Worm (Caenorhabditis elegans) whole organism, L4 larva: ENCODE measurements around the gene Y73B6BL.27.
A peak's percentile ranks its signal among the peaks of the same experiment; 100 is the strongest.

Experiments used
- F37D6.2 ChIP-seq: sonication (generic microtip); optimal IDR thresholded peaks from 2 replicates; lab custom pipeline; 2016; ENCODE audit warnings: mild to moderate bottlenecking, missing genetic modification characterization, missing compliant biosample characterization
- F44E2.7 ChIP-seq: fragments of 200-800 bp; sonication (Bioruptor generic); IDR thresholded peaks from 2 replicates; pipeline ENCODE4 v2.1.2; 2022; ENCODE audit warnings: missing genetic modification characterization, missing compliant biosample characterization
- F49E8.2 ChIP-seq: sonication (generic microtip); optimal IDR thresholded peaks from 2 replicates; lab custom pipeline; 2016; ENCODE audit warnings: missing compliant biosample characterization, mild to moderate bottlenecking, missing genetic modification characterization, borderline replicate concordance
- R02D3.7 ChIP-seq: fragments of 150-350 bp; sonication (generic microtip); optimal IDR thresholded peaks from 3 replicates; lab custom pipeline; 2014; ENCODE audit warnings: missing biosample characterization, missing genetic modification characterization
- T20F7.1 ChIP-seq: fragments of 200-800 bp; sonication (Bioruptor generic); optimal IDR thresholded peaks from 2 replicates; lab custom pipeline; 2018; ENCODE audit warnings: mild to moderate bottlenecking, missing genetic modification characterization, missing compliant biosample characterization
- ZK337.2 ChIP-seq: fragments of 200-800 bp; sonication (Bioruptor generic); IDR thresholded peaks from 2 replicates; pipeline ENCODE4 v1.3.6; 2022; ENCODE audit warnings: missing genetic modification reagents, missing genetic modification characterization, missing compliant biosample characterization
- aha-1 ChIP-seq: fragments of 150-350 bp; peaks from one replicate; lab custom pipeline; 2014; ENCODE audit warnings: missing biosample characterization, missing genetic modification characterization
- ceh-28 ChIP-seq: fragments of 150-350 bp; optimal IDR thresholded peaks from 2 replicates; lab custom pipeline; 2014; ENCODE audit warnings: missing biosample characterization, missing genetic modification reagents, missing genetic modification characterization
- ceh-82 ChIP-seq: sonication (generic microtip); optimal IDR thresholded peaks from 2 replicates; lab custom pipeline; 2017; ENCODE audit warnings: missing biosample characterization, missing genetic modification characterization
- ctbp-1 ChIP-seq: fragments of 200-800 bp; sonication (Bioruptor generic); IDR thresholded peaks from 2 replicates; pipeline ENCODE4 v1.3.6; 2022; ENCODE audit warnings: missing genetic modification reagents, missing genetic modification characterization, missing compliant biosample characterization
- daf-16 ChIP-seq, 3 experiments: sonication (generic microtip); optimal IDR thresholded peaks; 2 replicates each; lab custom pipeline; 2016 to 2017; ENCODE audit warnings: missing genetic modification characterization in 3 of 3, missing genetic modification reagents in 3 of 3, mild to moderate bottlenecking in 2 of 3, missing compliant biosample characterization in 2 of 3, missing biosample characterization in 1 of 3, moderate library complexity in 1 of 3
- daf-8 ChIP-seq: fragments of 200-800 bp; sonication (Bioruptor generic); IDR thresholded peaks from 2 replicates; pipeline ENCODE4 v1.3.6; 2022; ENCODE audit warnings: missing genetic modification characterization, missing compliant biosample characterization
- dmd-6 ChIP-seq: fragments of 200-800 bp; sonication (Bioruptor generic); IDR thresholded peaks from 2 replicates; pipeline ENCODE4 v1.3.6; 2022; ENCODE audit warnings: missing genetic modification reagents, missing genetic modification characterization, missing compliant biosample characterization
- dpl-1 ChIP-seq: fragments of 150-350 bp; optimal IDR thresholded peaks from 2 replicates; lab custom pipeline; 2014; ENCODE audit warnings: missing biosample characterization, missing genetic modification reagents, missing genetic modification characterization
- egl-27 ChIP-seq: sonication (generic microtip); optimal IDR thresholded peaks from 3 replicates; lab custom pipeline; 2017; ENCODE audit warnings: missing biosample characterization, missing genetic modification reagents, missing genetic modification characterization
- hif-1 ChIP-seq, 2 experiments: sonication (generic microtip); optimal IDR thresholded peaks; 2 replicates each; lab custom pipeline; 2016 to 2017; ENCODE audit warnings: missing compliant biosample characterization in 2 of 2, missing genetic modification characterization in 2 of 2, missing genetic modification reagents in 2 of 2, missing genotype in 2 of 2, mild to moderate bottlenecking in 1 of 2
- hlh-11 ChIP-seq: fragments of 200-800 bp; sonication (Bioruptor generic); optimal IDR thresholded peaks from 2 replicates; lab custom pipeline; 2018; ENCODE audit warnings: mild to moderate bottlenecking, missing genetic modification characterization, missing compliant biosample characterization
- hlh-30 ChIP-seq: sonication (generic microtip); optimal IDR thresholded peaks from 2 replicates; lab custom pipeline; 2017; ENCODE audit warnings: antibody characterized with exemption, mild to moderate bottlenecking, missing genetic modification characterization, missing compliant biosample characterization; ENCODE audit not compliant: insufficient read depth
- hmg-1.1 ChIP-seq: fragments of 200-800 bp; sonication (Bioruptor generic); IDR thresholded peaks from 2 replicates; pipeline ENCODE4 v1.3.6; 2022; ENCODE audit warnings: missing genetic modification reagents, missing genetic modification characterization, missing compliant biosample characterization
- jun-1 ChIP-seq: fragments of 150-350 bp; optimal IDR thresholded peaks from 2 replicates; lab custom pipeline; 2014; ENCODE audit warnings: missing biosample characterization, missing genetic modification reagents, missing genetic modification characterization
- lim-7 ChIP-seq: fragments of 200-800 bp; sonication (Bioruptor generic); IDR thresholded peaks from 2 replicates; pipeline ENCODE4 v1.3.6; 2022; ENCODE audit warnings: missing genetic modification characterization, missing compliant biosample characterization
- lin-1 ChIP-seq: fragments of 200-800 bp; sonication (Bioruptor generic); IDR thresholded peaks from 2 replicates; pipeline ENCODE4 v1.3.6; 2022; ENCODE audit warnings: missing genetic modification reagents, missing genetic modification characterization, missing compliant biosample characterization
- lin-29 ChIP-seq: fragments of 200-800 bp; sonication (Bioruptor generic); IDR thresholded peaks from 2 replicates; pipeline ENCODE4 v1.3.6; 2022; ENCODE audit warnings: missing genetic modification reagents, missing genetic modification characterization, missing compliant biosample characterization
- lin-38 ChIP-seq: fragments of 200-800 bp; sonication (Bioruptor generic); IDR thresholded peaks from 2 replicates; pipeline ENCODE4 v1.3.6; 2022; ENCODE audit warnings: missing genetic modification reagents, missing genetic modification characterization, missing compliant biosample characterization
- lin-39 ChIP-seq: fragments of 150-350 bp; optimal IDR thresholded peaks from 2 replicates; lab custom pipeline; 2014; ENCODE audit warnings: missing biosample characterization, missing genetic modification reagents, missing genetic modification characterization
- lir-3 ChIP-seq: sonication (generic microtip); optimal IDR thresholded peaks from 2 replicates; lab custom pipeline; 2016; ENCODE audit warnings: mild to moderate bottlenecking, missing genetic modification characterization, missing compliant biosample characterization
- lsy-2 ChIP-seq, 2 experiments: fragments of 150-350 bp in 1 of 2; sonication (generic microtip) in 1 of 2; optimal IDR thresholded peaks; 2 replicates each; lab custom pipeline; 2014 to 2017; ENCODE audit warnings: missing biosample characterization in 2 of 2, missing genetic modification characterization in 2 of 2
- madf-5 ChIP-seq, 2 experiments: fragments of 200-800 bp; sonication (Bioruptor generic); IDR thresholded peaks; 2 replicates each; pipeline ENCODE4 v1.3.6; 2022; ENCODE audit warnings: missing compliant biosample characterization in 2 of 2, missing genetic modification characterization in 2 of 2
- madf-9 ChIP-seq: fragments of 200-800 bp; sonication (Bioruptor generic); conservative IDR thresholded peaks from 2 replicates; pipeline ENCODE4 v1.3.6; 2022; ENCODE audit warnings: missing genetic modification reagents, missing genetic modification characterization, missing compliant biosample characterization
- mdl-1 ChIP-seq, 2 experiments: fragments of 150-350 bp in 1 of 2; sonication (generic microtip) in 1 of 2; optimal IDR thresholded peaks; 2 replicates each; lab custom pipeline; 2014 to 2017; ENCODE audit warnings: missing biosample characterization in 2 of 2, missing genetic modification characterization in 2 of 2
- mdt-29 ChIP-seq: fragments of 200-800 bp; sonication (Bioruptor generic); IDR thresholded peaks from 2 replicates; pipeline ENCODE4 v1.3.6; 2022; ENCODE audit warnings: missing genetic modification reagents, missing genetic modification characterization, missing compliant biosample characterization
- mep-1 ChIP-seq: fragments of 150-350 bp; sonication (generic microtip); optimal IDR thresholded peaks from 3 replicates; lab custom pipeline; 2014; ENCODE audit warnings: missing biosample characterization, missing genetic modification characterization
- mes-2 ChIP-seq: sonication (generic microtip); optimal IDR thresholded peaks from 2 replicates; lab custom pipeline; 2016; ENCODE audit warnings: missing genotype, mild to moderate bottlenecking, missing genetic modification characterization, missing compliant biosample characterization; ENCODE audit not compliant: poor library complexity, severe bottlenecking
- nhr-102 ChIP-seq: sonication (generic microtip); optimal IDR thresholded peaks from 2 replicates; lab custom pipeline; 2016; ENCODE audit warnings: mild to moderate bottlenecking, missing genetic modification characterization, moderate library complexity, missing compliant biosample characterization
- nhr-11 ChIP-seq: fragments of 150-350 bp; optimal IDR thresholded peaks from 2 replicates; lab custom pipeline; 2014; ENCODE audit warnings: missing biosample characterization, missing genetic modification characterization
- nhr-25 ChIP-seq: sonication (generic microtip); optimal IDR thresholded peaks from 2 replicates; lab custom pipeline; 2017; ENCODE audit warnings: missing genetic modification characterization, mild to moderate bottlenecking, missing compliant biosample characterization, antibody characterized with exemption, moderate library complexity, borderline replicate concordance; ENCODE audit not compliant: insufficient read depth
- nhr-41 ChIP-seq: fragments of 200-800 bp; sonication (Bioruptor generic); IDR thresholded peaks from 2 replicates; pipeline ENCODE4 v1.3.6; 2022; ENCODE audit warnings: missing genetic modification reagents, missing genetic modification characterization, missing compliant biosample characterization
- nhr-48 ChIP-seq: sonication (generic microtip); optimal IDR thresholded peaks from 2 replicates; lab custom pipeline; 2016; ENCODE audit warnings: mild to moderate bottlenecking, missing genetic modification characterization, missing compliant biosample characterization
- pha-4 ChIP-seq, 2 experiments: fragments of 150-350 bp in 1 of 2; fragments of 200-800 bp in 1 of 2; sonication (Bioruptor generic) in 1 of 2; IDR thresholded peaks in 1 of 2; optimal IDR thresholded peaks in 1 of 2; 2 replicates each; pipeline versions ENCODE4 v1.3.6 to Lab custom; 2014 to 2022; ENCODE audit warnings: missing genetic modification characterization in 2 of 2, missing genetic modification reagents in 2 of 2, missing biosample characterization in 1 of 2, missing compliant biosample characterization in 1 of 2
- php-3 ChIP-seq: fragments of 200-800 bp; sonication (Bioruptor generic); IDR thresholded peaks from 2 replicates; pipeline ENCODE4 v1.3.6; 2022; ENCODE audit warnings: missing genetic modification reagents, missing genetic modification characterization, missing compliant biosample characterization
- snpc-4 ChIP-seq: fragments of 150-350 bp; optimal IDR thresholded peaks from 2 replicates; lab custom pipeline; 2014; ENCODE audit warnings: missing biosample characterization, missing genetic modification characterization
- tag-97 ChIP-seq: fragments of 200-800 bp; sonication (Bioruptor generic); IDR thresholded peaks from 2 replicates; pipeline ENCODE4 v1.3.6; 2022; ENCODE audit warnings: missing genetic modification characterization, missing compliant biosample characterization
- tra-1 ChIP-seq: fragments of 200-800 bp; sonication (Bioruptor generic); IDR thresholded peaks from 2 replicates; pipeline ENCODE4 v1.3.6; 2022; ENCODE audit warnings: missing genetic modification reagents, missing genetic modification characterization, missing compliant biosample characterization
- unc-130 ChIP-seq: sonication (generic microtip); optimal IDR thresholded peaks from 2 replicates; lab custom pipeline; 2016; ENCODE audit warnings: missing genetic modification reagents, missing genetic modification characterization, missing compliant biosample characterization
- unc-62 ChIP-seq, 3 experiments: fragments of 150-350 bp in 1 of 3; sonication (generic microtip); optimal IDR thresholded peaks in 2 of 3; peaks in 1 of 3; 1 replicate in 1 of 3; 2 replicates in 2 of 3; lab custom pipeline; 2014 to 2017; ENCODE audit warnings: missing biosample characterization in 3 of 3, missing genetic modification characterization in 3 of 3, missing genetic modification reagents in 3 of 3, missing genotype in 1 of 3
- vab-7 ChIP-seq: fragments of 200-800 bp; sonication (Bioruptor generic); IDR thresholded peaks from 2 replicates; pipeline ENCODE4 v1.3.6; 2022; ENCODE audit warnings: missing genetic modification reagents, missing genetic modification characterization, missing compliant biosample characterization
- zip-11 ChIP-seq: fragments of 200-800 bp; sonication (Bioruptor generic); IDR thresholded peaks from 2 replicates; pipeline ENCODE4 v1.3.6; 2022; ENCODE audit warnings: missing genetic modification characterization, missing compliant biosample characterization
- ztf-7 ChIP-seq: fragments of 150-350 bp; optimal IDR thresholded peaks from 2 replicates; lab custom pipeline; 2014; ENCODE audit warnings: missing biosample characterization, missing genetic modification characterization

The Y73B6BL.27 gene

ce11 chrIV:6480978-6481377 lies 7.9 kb upstream of the Y73B6BL.27 start (continued):
- peak; percentile 70 for TF ChIP-seq nhr-41 (GFP tag; lab: Robert Waterston, UW)
- peak; percentile 87; the same call in 1 of the 2 replicates for TF ChIP-seq pha-4 (GFP tag; IDR thresholded peaks at IDR 0.05; lab: Robert Waterston, UW)
- TF ChIP-seq pha-4 (tag; optimal IDR thresholded peaks at IDR 0.05; lab: Kevin White, UChicago), result no peak
- TF ChIP-seq hlh-11, result no peak
- TF ChIP-seq ZK337.2 (GFP tag; lab: Robert Waterston, UW), result peak; percentile 78
- no peak for TF ChIP-seq R02D3.7 (tag; lab: Kevin White, UChicago)
- no peak for TF ChIP-seq daf-8 (GFP tag; lab: Robert Waterston, UW)
- peak in 1 of 2 experiments; percentile 12 for TF ChIP-seq hif-1 (tag; optimal IDR thresholded peaks at IDR 0.05; lab: Kevin White, UChicago)
- peak; percentile 64 for TF ChIP-seq madf-9 (GFP tag; lab: Robert Waterston, UW)
- peak; percentile 12 to 83 for TF ChIP-seq daf-16 (GFP tag; optimal IDR thresholded peaks at IDR 0.05; lab: Kevin White, UChicago)
- peak; percentile 55 for TF ChIP-seq daf-16 (tag; optimal IDR thresholded peaks at IDR 0.05; lab: Kevin White, UChicago)
- peak; percentile 32 for TF ChIP-seq dpl-1 (GFP tag; lab: Kevin White, UChicago)
- TF ChIP-seq T20F7.1 (GFP tag; lab: Kevin White, UChicago), result no peak
- TF ChIP-seq hlh-30 (tag; lab: Kevin White, UChicago), result peak; percentile 36
- TF ChIP-seq lim-7, result peak; percentile 93
- TF ChIP-seq snpc-4 (tag; lab: Kevin White, UChicago), result no peak
- peak; percentile 78 for TF ChIP-seq lin-38 (GFP tag; lab: Robert Waterston, UW)
- TF ChIP-seq jun-1, result no peak
- TF ChIP-seq F49E8.2 (tag; lab: Kevin White, UChicago), result peak; percentile 36
- no peak for TF ChIP-seq nhr-25 (tag; lab: Kevin White, UChicago)
- TF ChIP-seq mdt-29 (GFP tag; lab: Robert Waterston, UW), result peak; percentile 61; the same call in 1 of the 2 replicates
- TF ChIP-seq hmg-1.1 (GFP tag; lab: Robert Waterston, UW), result peak; percentile 74
- peak; percentile 81 for TF ChIP-seq php-3 (GFP tag; lab: Robert Waterston, UW)
- TF ChIP-seq lin-29, result peak; percentile 24; the same call in 1 of the 2 replicates
- no peak for TF ChIP-seq lin-39
- TF ChIP-seq lsy-2 (tag; optimal IDR thresholded peaks at IDR 0.05; lab: Kevin White, UChicago), result no peak
- peak; percentile 66; the same call in 1 of the 2 replicates for TF ChIP-seq ctbp-1 (GFP tag; lab: Robert Waterston, UW)
- 0 out of 2 replicates have a peak, but pooled peaks have one; percentile 41 for TF ChIP-seq zip-11 (GFP tag; lab: Robert Waterston, UW)
- peak; percentile 69; the same call in 1 of the 2 replicates for TF ChIP-seq tra-1 (GFP tag; lab: Robert Waterston, UW)
- TF ChIP-seq vab-7 (GFP tag; lab: Robert Waterston, UW), result no peak; the same call in 1 of the 2 replicates
- TF ChIP-seq lir-3 (tag; lab: Kevin White, UChicago), result peak; percentile 14
- TF ChIP-seq unc-62 (GFP tag; optimal IDR thresholded peaks at IDR 0.05 in 1 of 2; lab: Kevin White, UChicago), result no peak
- TF ChIP-seq unc-62 (tag; optimal IDR thresholded peaks at IDR 0.05; lab: Kevin White, UChicago), result no peak
- peak; percentile 6 for TF ChIP-seq nhr-48 (tag; lab: Kevin White, UChicago)
- peak; percentile 65 for TF ChIP-seq mep-1
- no peak for TF ChIP-seq egl-27 (tag; lab: Kevin White, UChicago)
- peak; percentile 88 for TF ChIP-seq lin-1 (GFP tag; lab: Robert Waterston, UW)
- TF ChIP-seq tag-97, result no peak
- peak; percentile 81 to 84; a peak in 3 of 4 replicates for TF ChIP-seq madf-5 (GFP tag; IDR thresholded peaks at IDR 0.05; lab: Robert Waterston, UW)
- no peak for TF ChIP-seq F37D6.2 (tag; lab: Kevin White, UChicago)
- TF ChIP-seq ceh-82 (tag; lab: Kevin White, UChicago), result no peak
- no peak for TF ChIP-seq F44E2.7
- TF ChIP-seq mdl-1 (tag; optimal IDR thresholded peaks at IDR 0.05; lab: Kevin White, UChicago), result no peak
- peak; percentile 30 for TF ChIP-seq unc-130 (GFP tag; lab: Kevin White, UChicago)
- TF ChIP-seq mes-2 (tag; lab: Kevin White, UChicago), result peak; percentile 71
- no peak for TF ChIP-seq nhr-11 (tag; lab: Kevin White, UChicago)
- TF ChIP-seq ztf-7, result peak; percentile 8
- TF ChIP-seq dmd-6, result peak; percentile 55
- TF ChIP-seq nhr-102, result peak; percentile 43
- peak; percentile 93 for TF ChIP-seq aha-1
- TF ChIP-seq ceh-28 (tag; lab: Kevin White, UChicago), result no peak
